Fruit fly (Drosophila melanogaster) whole organism, embryonic: ENCODE results near the gene CG15141.

Experiments used
- Ada2b ChIP-seq: fragments of 200-800 bp; sonication (Bioruptor generic); IDR thresholded peaks from 2 replicates; pipeline ENCODE4 v1.3.6; 2022; ENCODE audit warnings: missing biosample characterization, missing genetic modification characterization
- Asciz ChIP-seq: fragments of 200-800 bp; sonication (Bioruptor generic); optimal IDR thresholded peaks from 2 replicates; lab custom pipeline; 2017; ENCODE audit warnings: missing biosample characterization, mild to moderate bottlenecking, missing genetic modification characterization, missing genetic modification reagents
- CG10267 ChIP-seq: fragments of 200-800 bp; sonication (Bioruptor generic); optimal IDR thresholded peaks from 2 replicates; lab custom pipeline; 2018; ENCODE audit warnings: missing biosample characterization, mild to moderate bottlenecking, missing genetic modification characterization, moderate library complexity
- CG11560 ChIP-seq: fragments of 200-800 bp; sonication (Bioruptor generic); IDR thresholded peaks from 3 replicates; pipeline ENCODE4 v1.3.6; 2022; ENCODE audit warnings: missing biosample characterization, missing genetic modification characterization
- CG14014 ChIP-seq: fragments of 200-800 bp; sonication (Bioruptor generic); IDR thresholded peaks from 2 replicates; pipeline ENCODE4 v1.3.6; 2022; ENCODE audit warnings: missing biosample characterization, missing genetic modification characterization
- CG14860 ChIP-seq: fragments of 200-800 bp; sonication (Bioruptor generic); IDR thresholded peaks from 3 replicates; pipeline ENCODE4 v1.3.6; 2022; ENCODE audit warnings: missing biosample characterization, missing genetic modification characterization; ENCODE audit not compliant: partially characterized antibody
- CG1647 ChIP-seq: fragments of 200-800 bp; sonication (Bioruptor generic); optimal IDR thresholded peaks from 3 replicates; lab custom pipeline; 2016; ENCODE audit warnings: missing biosample characterization, missing genetic modification characterization
- CG18011 ChIP-seq: fragments of 200-800 bp; sonication (Bioruptor generic); optimal IDR thresholded peaks from 2 replicates; lab custom pipeline; 2017; ENCODE audit warnings: missing biosample characterization, missing genetic modification characterization, mild to moderate bottlenecking, moderate library complexity, missing genotype
- CG1832 ChIP-seq: fragments of 200-800 bp; sonication (Bioruptor generic); optimal IDR thresholded peaks from 2 replicates; lab custom pipeline; 2017; ENCODE audit warnings: missing biosample characterization, mild to moderate bottlenecking, missing genetic modification characterization, inconsistent platforms
- CG2712 ChIP-seq: fragments of 200-800 bp; optimal IDR thresholded peaks from 3 replicates; lab custom pipeline; 2019; ENCODE audit warnings: missing biosample characterization, mild to moderate bottlenecking, missing genetic modification characterization, moderate library complexity
- CG31365 ChIP-seq: fragments of 200-800 bp; sonication (Bioruptor generic); optimal IDR thresholded peaks from 2 replicates; lab custom pipeline; 2018; ENCODE audit warnings: missing biosample characterization, mild to moderate bottlenecking, missing genetic modification characterization
- CG32767 ChIP-seq: fragments of 200-800 bp; sonication (Bioruptor generic); IDR thresholded peaks from 2 replicates; pipeline ENCODE4 v1.3.6; 2022; ENCODE audit warnings: missing biosample characterization, missing genetic modification characterization
- CG3838 ChIP-seq: fragments of 200-800 bp; sonication (Bioruptor generic); optimal IDR thresholded peaks from 3 replicates; lab custom pipeline; 2016; ENCODE audit warnings: missing biosample characterization, missing genetic modification characterization
- CG4282 ChIP-seq: fragments of 200-800 bp; sonication (Bioruptor generic); optimal IDR thresholded peaks from 2 replicates; lab custom pipeline; 2016; ENCODE audit warnings: missing biosample characterization, missing genetic modification characterization
- CG4707 ChIP-seq: fragments of 200-800 bp; sonication (Bioruptor generic); optimal IDR thresholded peaks from 2 replicates; lab custom pipeline; 2018; ENCODE audit warnings: missing biosample characterization, mild to moderate bottlenecking, missing genetic modification characterization, moderate library complexity
- CG4730 ChIP-seq: fragments of 200-800 bp; sonication (Bioruptor generic); IDR thresholded peaks from 2 replicates; pipeline ENCODE4 v1.3.6; 2022; ENCODE audit warnings: missing biosample characterization, missing genetic modification characterization
- CG6813 ChIP-seq: fragments of 200-800 bp; sonication (Bioruptor generic); optimal IDR thresholded peaks from 2 replicates; lab custom pipeline; 2017; ENCODE audit warnings: missing biosample characterization, missing genetic modification characterization, mild to moderate bottlenecking, moderate library complexity, missing genetic modification reagents
- CG8089 ChIP-seq: fragments of 200-800 bp; sonication (Bioruptor generic); optimal IDR thresholded peaks from 3 replicates; lab custom pipeline; 2016; ENCODE audit warnings: missing biosample characterization, missing genetic modification characterization
- CG8478 ChIP-seq: fragments of >200 bp; optimal IDR thresholded peaks from 2 replicates; lab custom pipeline; 2018
- CG9437 ChIP-seq: fragments of 200-800 bp; sonication (Bioruptor generic); optimal IDR thresholded peaks from 2 replicates; lab custom pipeline; 2018; ENCODE audit warnings: missing biosample characterization, mild to moderate bottlenecking, missing genetic modification characterization
- CG9817 ChIP-seq: fragments of 200-800 bp; sonication (Bioruptor generic); optimal IDR thresholded peaks from 2 replicates; lab custom pipeline; 2018; ENCODE audit warnings: missing biosample characterization, mild to moderate bottlenecking, missing genetic modification characterization, moderate library complexity
- Fer3 ChIP-seq: fragments of 200-800 bp; sonication (Bioruptor generic); optimal IDR thresholded peaks from 2 replicates; lab custom pipeline; 2018; ENCODE audit warnings: missing biosample characterization, mild to moderate bottlenecking, missing genetic modification characterization, moderate library complexity
- Hr51 ChIP-seq, 2 experiments: fragments of 200-800 bp; sonication (Bioruptor generic); optimal IDR thresholded peaks; 2 replicates in 1 of 2; 3 replicates in 1 of 2; lab custom pipeline; 2016 to 2018; ENCODE audit warnings: missing biosample characterization in 2 of 2, missing genetic modification characterization in 2 of 2, mild to moderate bottlenecking in 1 of 2, moderate library complexity in 1 of 2
- MBD-R2 ChIP-seq: fragments of 200-800 bp; sonication (Bioruptor generic); IDR thresholded peaks from 2 replicates; pipeline ENCODE4 v1.3.6; 2022; ENCODE audit warnings: missing biosample characterization, missing genetic modification characterization
- Myb ChIP-seq: fragments of 200-800 bp; sonication (Bioruptor generic); optimal IDR thresholded peaks from 2 replicates; lab custom pipeline; 2016; ENCODE audit warnings: missing biosample characterization, missing genetic modification characterization
- Sox100B ChIP-seq: fragments of 200-800 bp; sonication (Bioruptor generic); optimal IDR thresholded peaks from 3 replicates; lab custom pipeline; 2018; ENCODE audit warnings: missing biosample characterization, mild to moderate bottlenecking, missing genetic modification characterization
- aop ChIP-seq: fragments of 200-800 bp; sonication (Bioruptor generic); IDR thresholded peaks from 2 replicates; pipeline ENCODE4 v1.3.6; 2022; ENCODE audit warnings: missing biosample characterization, missing genetic modification characterization
- bsh ChIP-seq, 2 experiments: fragments of 200-800 bp; sonication (Bioruptor generic); optimal IDR thresholded peaks; 2 replicates each; lab custom pipeline; 2017 to 2018; ENCODE audit warnings: mild to moderate bottlenecking in 2 of 2, missing biosample characterization in 2 of 2, missing genetic modification characterization in 2 of 2, moderate library complexity in 1 of 2
- cwo ChIP-seq: fragments of 200-800 bp; sonication (Bioruptor generic); optimal IDR thresholded peaks from 3 replicates; lab custom pipeline; 2017; ENCODE audit warnings: missing biosample characterization, missing genetic modification characterization, mild to moderate bottlenecking, moderate library complexity, missing genetic modification reagents
- dimm ChIP-seq: fragments of 200-800 bp; sonication (Bioruptor generic); IDR thresholded peaks from 2 replicates; pipeline ENCODE4 v1.3.6; 2022; ENCODE audit warnings: missing biosample characterization, missing genetic modification characterization
- exex ChIP-seq: fragments of 200-800 bp; sonication (Bioruptor generic); optimal IDR thresholded peaks from 4 replicates; lab custom pipeline; 2018; ENCODE audit warnings: missing biosample characterization, mild to moderate bottlenecking, missing genetic modification characterization, moderate library complexity
- fru ChIP-seq: fragments of >200 bp; optimal IDR thresholded peaks from 2 replicates; lab custom pipeline; 2017
- her ChIP-seq: fragments of 200-800 bp; sonication (Bioruptor generic); optimal IDR thresholded peaks from 2 replicates; lab custom pipeline; 2016; ENCODE audit warnings: missing biosample characterization, missing genetic modification characterization
- klu ChIP-seq: fragments of 200-800 bp; sonication (Bioruptor generic); IDR thresholded peaks from 2 replicates; pipeline ENCODE4 v1.3.6; 2022; ENCODE audit warnings: missing biosample characterization, missing genetic modification characterization
- luna ChIP-seq: fragments of 200-800 bp; sonication (Bioruptor generic); optimal IDR thresholded peaks from 2 replicates; lab custom pipeline; 2016; ENCODE audit warnings: missing biosample characterization, missing genetic modification characterization
- oc ChIP-seq: fragments of 200-800 bp; sonication (Bioruptor generic); optimal IDR thresholded peaks from 2 replicates; lab custom pipeline; 2018; ENCODE audit warnings: missing biosample characterization, mild to moderate bottlenecking, missing genetic modification characterization, moderate library complexity
- org-1 ChIP-seq: fragments of 200-800 bp; sonication (Bioruptor generic); optimal IDR thresholded peaks from 2 replicates; lab custom pipeline; 2017; ENCODE audit warnings: missing biosample characterization, missing genetic modification characterization
- pho ChIP-seq: fragments of 200-800 bp; sonication (Bioruptor generic); optimal IDR thresholded peaks from 2 replicates; lab custom pipeline; 2016; ENCODE audit warnings: missing biosample characterization, missing genetic modification characterization
- psq ChIP-seq: fragments of 200-800 bp; sonication (Bioruptor generic); optimal IDR thresholded peaks from 2 replicates; lab custom pipeline; 2017; ENCODE audit warnings: missing biosample characterization, missing genetic modification characterization
- ro ChIP-seq: fragments of 200-800 bp; sonication (Bioruptor generic); IDR thresholded peaks from 2 replicates; pipeline ENCODE4 v1.3.6; 2022; ENCODE audit warnings: missing biosample characterization, missing genetic modification characterization
- salm ChIP-seq: fragments of 200-800 bp; sonication (Bioruptor generic); optimal IDR thresholded peaks from 2 replicates; lab custom pipeline; 2018; ENCODE audit warnings: missing biosample characterization, mild to moderate bottlenecking, missing genetic modification characterization
- sens ChIP-seq: fragments of 200-800 bp; sonication (Bioruptor generic); peaks from one replicate; lab custom pipeline; 2016; ENCODE audit warnings: missing biosample characterization, missing genetic modification characterization
- sisA ChIP-seq: fragments of 200-800 bp; sonication (Bioruptor generic); IDR thresholded peaks from 2 replicates; pipeline ENCODE4 v1.3.6; 2022; ENCODE audit warnings: missing biosample characterization, missing genetic modification characterization
- stwl ChIP-seq: fragments of 200-800 bp; sonication (Bioruptor generic); optimal IDR thresholded peaks from 3 replicates; lab custom pipeline; 2018; ENCODE audit warnings: missing biosample characterization, mild to moderate bottlenecking, missing genetic modification characterization, moderate library complexity
- tll ChIP-seq, 2 experiments: fragments of 200-800 bp in 1 of 2; fragments of >200 bp in 1 of 2; sonication (Bioruptor generic) in 1 of 2; optimal IDR thresholded peaks; 2 replicates each; lab custom pipeline; 2017 to 2019; ENCODE audit warnings: missing biosample characterization in 2 of 2, missing genetic modification characterization in 2 of 2, mild to moderate bottlenecking in 1 of 2, moderate library complexity in 1 of 2
- tna ChIP-seq: fragments of 200-800 bp; sonication (Bioruptor generic); IDR thresholded peaks from 2 replicates; pipeline ENCODE4 v1.3.6; 2022; ENCODE audit warnings: missing biosample characterization, missing genetic modification characterization; ENCODE audit not compliant: partially characterized antibody
- ttk ChIP-seq: fragments of 200-800 bp; sonication (Bioruptor generic); IDR thresholded peaks from 2 replicates; pipeline ENCODE4 v2.1.2; 2022; ENCODE audit warnings: missing biosample characterization, missing genetic modification characterization
- vnd ChIP-seq: fragments of 200-800 bp; sonication (Bioruptor generic); IDR thresholded peaks from 3 replicates; pipeline ENCODE4 v1.3.6; 2022; ENCODE audit warnings: missing biosample characterization, missing genetic modification characterization; ENCODE audit not compliant: partially characterized antibody
- zfh2 ChIP-seq: fragments of 200-800 bp; sonication (Bioruptor generic); optimal IDR thresholded peaks from 2 replicates; lab custom pipeline; 2016; ENCODE audit warnings: missing biosample characterization, missing genetic modification characterization

Gene CG15141

DNA sequence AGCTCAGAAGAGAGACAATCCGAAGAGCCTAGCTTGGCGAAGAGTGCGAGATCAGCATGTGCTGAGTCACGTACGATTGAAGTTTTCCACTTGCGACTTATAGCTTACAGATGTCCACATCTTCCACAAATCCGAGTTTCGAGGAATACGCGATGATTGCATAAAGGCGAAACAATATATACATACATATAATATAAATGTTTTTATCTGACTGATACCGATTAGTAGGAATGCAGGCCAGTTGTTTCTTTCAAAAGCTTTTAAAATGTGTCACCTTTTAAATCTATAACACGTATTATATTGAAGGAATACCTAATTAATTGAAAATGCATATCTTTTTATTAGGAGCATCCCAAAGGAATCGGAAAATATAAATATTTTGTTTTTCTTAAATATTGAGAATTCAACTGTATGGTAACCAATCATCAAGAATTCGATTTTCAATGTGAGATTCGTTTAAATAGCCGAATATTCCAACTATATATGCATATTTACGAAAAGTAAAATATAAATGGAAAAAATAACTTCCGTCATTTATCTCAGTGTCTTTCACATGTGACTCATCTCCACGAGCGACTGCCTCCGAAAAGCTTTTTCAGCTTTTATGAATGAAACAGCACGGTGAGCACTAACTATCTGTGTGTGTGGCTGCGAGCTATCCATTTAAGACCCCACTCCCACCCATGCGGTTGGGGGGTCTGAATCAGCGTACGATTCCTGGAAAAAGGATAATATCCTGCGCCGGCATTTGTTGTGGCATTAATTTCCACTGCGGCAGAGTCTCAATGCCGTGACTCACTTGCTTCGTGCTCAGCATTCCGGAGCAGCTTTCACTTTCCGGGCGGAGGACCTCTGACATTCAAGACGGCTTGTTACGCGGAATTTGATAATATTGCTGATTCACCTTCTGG, 40.3 kb downstream of the CG15141 start (continued):
- no peak for TF ChIP-seq ro (GFP tag; lab: Robert Waterston, UW)
- no peak for TF ChIP-seq aop (GFP tag; lab: Robert Waterston, UW)
- TF ChIP-seq klu = no peak; the same call in 1 of the 2 replicates
- peak in 1 of 2 experiments; percentile 48 for TF ChIP-seq bsh (GFP tag; optimal IDR thresholded peaks at IDR 0.05; lab: Kevin White, UChicago)
- TF ChIP-seq CG32767 = no peak
- peak; percentile 26 for TF ChIP-seq Myb (GFP tag; lab: Kevin White, UChicago)
- TF ChIP-seq CG8089 = no peak
- no peak; the same call in 1 of the 2 replicates for TF ChIP-seq MBD-R2 (GFP tag; lab: Robert Waterston, UW)
- TF ChIP-seq CG8478 = no peak
- TF ChIP-seq Fer3 (tag; lab: Kevin White, UChicago) = peak; percentile 66
- TF ChIP-seq CG4707 (GFP tag; lab: Kevin White, UChicago) = no peak
- no peak for TF ChIP-seq stwl (tag; lab: Kevin White, UChicago)
- TF ChIP-seq salm = no peak
- peak; percentile 37 for TF ChIP-seq oc (tag; lab: Kevin White, UChicago)
- TF ChIP-seq pho (GFP tag; lab: Kevin White, UChicago) = peak; percentile 18
- TF ChIP-seq cwo (GFP tag; lab: Kevin White, UChicago) = peak; percentile 42
- TF ChIP-seq CG18011 (GFP tag; lab: Kevin White, UChicago) = peak; percentile 51
- TF ChIP-seq dimm = no peak
- no peak for TF ChIP-seq tll (GFP tag; optimal IDR thresholded peaks at IDR 0.05; lab: Kevin White, UChicago)
- TF ChIP-seq sisA (GFP tag; lab: Robert Waterston, UW) = no peak
- peak; percentile 60 for TF ChIP-seq Asciz (GFP tag; lab: Kevin White, UChicago)
- no peak for TF ChIP-seq ttk (GFP tag; lab: Robert Waterston, UW)
- no peak for TF ChIP-seq zfh2 (GFP tag; lab: Kevin White, UChicago)
- no peak for TF ChIP-seq vnd (GFP tag; lab: Robert Waterston, UW)
- no peak for TF ChIP-seq CG1832 (GFP tag; lab: Kevin White, UChicago)
- TF ChIP-seq Sox100B = peak; percentile 77
- TF ChIP-seq CG10267 (tag; lab: Kevin White, UChicago) = peak; percentile 35
- no peak for TF ChIP-seq fru (lab: Kevin White, UChicago)
- TF ChIP-seq Hr51 (GFP tag; optimal IDR thresholded peaks at IDR 0.05; lab: Kevin White, UChicago) = peak; percentile 6 to 84
- peak; percentile 49 for TF ChIP-seq Ada2b (GFP tag; lab: Robert Waterston, UW)
- TF ChIP-seq her (GFP tag; lab: Kevin White, UChicago) = no peak
- no peak for TF ChIP-seq CG4282 (GFP tag; lab: Kevin White, UChicago)
- peak; percentile 53 for TF ChIP-seq CG9817 (tag; lab: Kevin White, UChicago)
- TF ChIP-seq CG14014 (GFP tag; lab: Robert Waterston, UW) = 0 out of 2 replicates have a peak, but pooled peaks have one; percentile 50
- peak; percentile 28 for TF ChIP-seq exex (tag; lab: Kevin White, UChicago)
- TF ChIP-seq CG11560 (tag; lab: Robert Waterston, UW) = no peak
- TF ChIP-seq CG9437 = peak; percentile 28
- TF ChIP-seq org-1 (GFP tag; lab: Kevin White, UChicago) = peak; percentile 40
- peak; percentile 72 for TF ChIP-seq CG2712
- TF ChIP-seq CG1647 (GFP tag; lab: Kevin White, UChicago) = no peak
- TF ChIP-seq CG31365 (tag; lab: Kevin White, UChicago) = peak; percentile 7
- peak; percentile 90 for TF ChIP-seq sens (GFP tag; lab: Kevin White, UChicago)
- no peak for TF ChIP-seq luna (GFP tag; lab: Kevin White, UChicago)
- TF ChIP-seq CG14860 (GFP tag; lab: Robert Waterston, UW) = no peak
- no peak for TF ChIP-seq tna (GFP tag; lab: Robert Waterston, UW)
- no peak for TF ChIP-seq CG3838 (GFP tag; lab: Kevin White, UChicago)
- no peak for TF ChIP-seq CG4730 (GFP tag; lab: Robert Waterston, UW)
- TF ChIP-seq CG6813 (GFP tag; lab: Kevin White, UChicago) = peak; percentile 24
- TF ChIP-seq psq (GFP tag; lab: Kevin White, UChicago) = no peak
